Fruit fly (Drosophila melanogaster): ENCODE measurements around the gene HDAC1.

Gene HDAC1

dm6 chr3L:4634689-4635088 lies 8.2 kb downstream of the HDAC1 start, which contains the start of gene CG13716:
Gene CG13716 (minus strand): TSS chr3L:4634789.
- TF ChIP-seq cnc (optimal IDR thresholded peaks at IDR 0.05), result no peak
- no peak for TF ChIP-seq CG14711 (tag; optimal IDR thresholded peaks at IDR 0.05)
- TF ChIP-seq CG7045 (GFP tag; optimal IDR thresholded peaks at IDR 0.05), result no peak
- TF ChIP-seq CG12768 (GFP tag; optimal IDR thresholded peaks at IDR 0.05), result no peak
- TF ChIP-seq pad (GFP tag; optimal IDR thresholded peaks at IDR 0.05), result no peak
- TF ChIP-seq Crg-1 (GFP tag; optimal IDR thresholded peaks at IDR 0.05), result no peak
- no peak for TF ChIP-seq kay (GFP tag; ENCODE audit: borderline replicate concordance)
- no peak for TF ChIP-seq CG7101 (tag; optimal IDR thresholded peaks at IDR 0.05)
- no peak for TF ChIP-seq ovo (GFP tag; optimal IDR thresholded peaks at IDR 0.05)
- TF ChIP-seq CG11617 (GFP tag; optimal IDR thresholded peaks at IDR 0.05), result no peak
- no peak for TF ChIP-seq Clk (GFP tag; optimal IDR thresholded peaks at IDR 0.05)

dm6 chr3L:4647976-4648375 lies 21.4 kb downstream of the HDAC1 start, which contains the start of gene TTLL1B:
Gene TTLL1B (plus strand): TSS chr3L:4648276.
- no peak for TF ChIP-seq Crg-1 (GFP tag; optimal IDR thresholded peaks at IDR 0.05)
- TF ChIP-seq tj (GFP tag; optimal IDR thresholded peaks at IDR 0.05), result no peak
- TF ChIP-seq ovo (GFP tag; optimal IDR thresholded peaks at IDR 0.05), result no peak
- no peak for TF ChIP-seq kay (GFP tag; ENCODE audit: borderline replicate concordance)
- no peak for TF ChIP-seq CG7101 (tag; optimal IDR thresholded peaks at IDR 0.05)
- no peak for TF ChIP-seq CG14711 (tag; optimal IDR thresholded peaks at IDR 0.05)
- TF ChIP-seq CG1620 (GFP tag; optimal IDR thresholded peaks at IDR 0.05), result no peak
- TF ChIP-seq cnc (optimal IDR thresholded peaks at IDR 0.05), result no peak
- TF ChIP-seq bab1 (GFP tag; optimal IDR thresholded peaks at IDR 0.05), result no peak
- TF ChIP-seq toe (GFP tag; optimal IDR thresholded peaks at IDR 0.05), result no peak
- TF ChIP-seq CG33017 (tag; optimal IDR thresholded peaks at IDR 0.05), result no peak
- TF ChIP-seq CG7045 (GFP tag; optimal IDR thresholded peaks at IDR 0.05), result no peak
- no peak for TF ChIP-seq pad (GFP tag; optimal IDR thresholded peaks at IDR 0.05)
- TF ChIP-seq cic (GFP tag; optimal IDR thresholded peaks at IDR 0.05), result no peak
- no peak for TF ChIP-seq Clk (GFP tag; optimal IDR thresholded peaks at IDR 0.05)
- no peak for TF ChIP-seq CG12768 (GFP tag; optimal IDR thresholded peaks at IDR 0.05)

dm6 chr3L:4667289-4667688 lies 40.8 kb downstream of the HDAC1 start, which contains the start of gene CG32236:
Gene CG32236 (minus strand): TSS chr3L:4667389.
- no peak for TF ChIP-seq CG11617 (GFP tag; optimal IDR thresholded peaks at IDR 0.05)
- no peak for TF ChIP-seq bab1 (GFP tag; optimal IDR thresholded peaks at IDR 0.05)
- no peak for TF ChIP-seq toe (GFP tag; optimal IDR thresholded peaks at IDR 0.05)
- TF ChIP-seq pad (GFP tag; optimal IDR thresholded peaks at IDR 0.05), result no peak
- TF ChIP-seq CG7045 (GFP tag; optimal IDR thresholded peaks at IDR 0.05), result no peak

- TF ChIP-seq toe (GFP tag; optimal IDR thresholded peaks at IDR 0.05) (no peak), Crg-1 (GFP tag; optimal IDR thresholded peaks at IDR 0.05) (no peak), ovo (GFP tag; optimal IDR thresholded peaks at IDR 0.05) (no peak), CG11617 (GFP tag; optimal IDR thresholded peaks at IDR 0.05) (no peak), CG7101 (tag; optimal IDR thresholded peaks at IDR 0.05) (no peak), pad (GFP tag; optimal IDR thresholded peaks at IDR 0.05) (no peak), tj (GFP tag; optimal IDR thresholded peaks at IDR 0.05) (no peak), Mnt (GFP tag; optimal IDR thresholded peaks at IDR 0.05) (no peak), cnc (optimal IDR thresholded peaks at IDR 0.05) (no peak), cic (GFP tag; optimal IDR thresholded peaks at IDR 0.05) (no peak), CG1620 (GFP tag; optimal IDR thresholded peaks at IDR 0.05) (no peak)
Observed at dm6 chr3L:4677532-4677931, 51.0 kb downstream of the HDAC1 start, which contains the start of gene CG34266. Gene CG34266 (plus strand): TSS chr3L:4677832.

- TF ChIP-seq kay (GFP tag; ENCODE audit: borderline replicate concordance) (no peak), CG7101 (tag; optimal IDR thresholded peaks at IDR 0.05) (no peak), cnc (optimal IDR thresholded peaks at IDR 0.05) (no peak), Clk (GFP tag; optimal IDR thresholded peaks at IDR 0.05) (no peak), CG14711 (tag; optimal IDR thresholded peaks at IDR 0.05) (no peak)
Observed at dm6 chr3L:4679063-4679462, 52.5 kb downstream of the HDAC1 start.

All from whole organism, adult.